Fruit fly (Drosophila melanogaster): ENCODE measurements around the gene alpha4GT1.

DNA sequence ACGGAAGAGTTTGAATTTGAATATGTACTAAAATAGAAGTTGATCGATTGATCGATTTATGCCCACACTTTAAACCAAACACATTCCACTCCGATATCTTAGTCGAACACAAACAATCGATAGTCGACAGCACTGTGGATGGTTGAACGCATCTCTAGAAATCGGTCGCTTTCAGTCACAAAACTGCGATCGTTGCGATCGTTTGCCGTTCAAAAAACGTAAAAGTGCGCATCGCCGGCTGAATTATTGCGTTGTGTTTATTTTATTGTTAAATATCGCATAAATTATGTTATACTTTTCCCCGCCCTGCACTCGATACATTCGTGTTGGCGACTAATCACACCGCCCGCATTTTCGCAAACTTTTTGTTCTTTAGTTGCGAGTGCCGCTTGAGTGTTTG lies 23.8 kb downstream of the alpha4GT1 start, which contains the start of gene Ccdc85:
- TF ChIP-seq CG8478 (optimal IDR thresholded peaks at IDR 0.05) (no peak), usp (GFP tag; optimal IDR thresholded peaks at IDR 0.05) (no peak)

Measured in whole organism.